Worm (Caenorhabditis elegans) whole organism, young adult: ENCODE results near the gene wrk-1.

Experiments used
- B0035.1 ChIP-seq: sonication (generic microtip); optimal IDR thresholded peaks from 2 replicates; lab custom pipeline; 2016; ENCODE audit warnings: missing genetic modification characterization, mild to moderate bottlenecking, missing compliant biosample characterization, missing genotype, missing genetic modification reagents
- B0261.1 ChIP-seq: sonication (generic microtip); optimal IDR thresholded peaks from 2 replicates; lab custom pipeline; 2016; ENCODE audit warnings: mild to moderate bottlenecking, missing genetic modification characterization, moderate library complexity, missing compliant biosample characterization
- C17E4.6 ChIP-seq: fragments of 200-800 bp; sonication (Bioruptor generic); IDR thresholded peaks from 2 replicates; pipeline ENCODE4 v1.3.6; 2022; ENCODE audit warnings: missing genetic modification reagents, missing genetic modification characterization, missing compliant biosample characterization
- F10E7.11 ChIP-seq: sonication (generic microtip); optimal IDR thresholded peaks from 2 replicates; lab custom pipeline; 2017; ENCODE audit warnings: mild to moderate bottlenecking, missing genetic modification characterization, moderate library complexity, missing compliant biosample characterization
- F23B12.7 ChIP-seq: sonication (generic microtip); optimal IDR thresholded peaks from 2 replicates; lab custom pipeline; 2017; ENCODE audit warnings: missing genetic modification characterization, mild to moderate bottlenecking, missing compliant biosample characterization, antibody characterized with exemption, moderate library complexity; ENCODE audit not compliant: insufficient read depth
- F37B4.10 ChIP-seq: fragments of 200-800 bp; sonication (Bioruptor generic); IDR thresholded peaks from 2 replicates; pipeline ENCODE4 v1.3.6; 2022; ENCODE audit warnings: missing genetic modification characterization, missing compliant biosample characterization
- F57A8.1 ChIP-seq: fragments of 200-800 bp; sonication (Bioruptor generic); optimal IDR thresholded peaks from 2 replicates; lab custom pipeline; 2018; ENCODE audit warnings: mild to moderate bottlenecking, missing genetic modification characterization, moderate library complexity, missing compliant biosample characterization
- F57C9.4 ChIP-seq: sonication (generic microtip); optimal IDR thresholded peaks from 2 replicates; lab custom pipeline; 2017; ENCODE audit warnings: mild to moderate bottlenecking, missing genetic modification characterization, missing compliant biosample characterization
- K11D2.4 ChIP-seq: fragments of 200-800 bp; sonication (Bioruptor generic); IDR thresholded peaks from 2 replicates; pipeline ENCODE4 v1.3.6; 2022; ENCODE audit warnings: missing genetic modification reagents, missing genetic modification characterization, missing compliant biosample characterization
- Y56A3A.18 ChIP-seq: fragments of 200-800 bp; sonication (Bioruptor generic); IDR thresholded peaks from 2 replicates; pipeline ENCODE4 v1.3.6; 2022; ENCODE audit warnings: missing genetic modification reagents, missing genetic modification characterization, missing compliant biosample characterization
- Y67H2A.10 ChIP-seq: fragments of 200-800 bp; sonication (Bioruptor generic); conservative IDR thresholded peaks from 2 replicates; pipeline ENCODE4 v1.3.6; 2022; ENCODE audit warnings: missing genetic modification reagents, missing genetic modification characterization, missing compliant biosample characterization
- ZK185.1 ChIP-seq: sonication (generic microtip); optimal IDR thresholded peaks from 2 replicates; lab custom pipeline; 2016; ENCODE audit warnings: mild to moderate bottlenecking, missing genetic modification characterization, missing compliant biosample characterization; ENCODE audit not compliant: poor library complexity, severe bottlenecking
- akir-1 ChIP-seq: fragments of 200-800 bp; sonication (Bioruptor generic); optimal IDR thresholded peaks from 2 replicates; lab custom pipeline; 2018; ENCODE audit warnings: mild to moderate bottlenecking, missing genetic modification characterization, moderate library complexity, missing compliant biosample characterization
- ama-1 ChIP-seq, 3 experiments: fragments of 150-350 bp in 1 of 3; sonication (generic microtip) in 2 of 3; optimal IDR thresholded peaks; 2 replicates each; lab custom pipeline; 2014 to 2018; ENCODE audit warnings: missing biosample characterization in 2 of 3, missing genetic modification characterization in 2 of 3, missing genetic modification reagents in 2 of 3
- aptf-2 ChIP-seq: fragments of 200-800 bp; sonication (Bioruptor generic); conservative IDR thresholded peaks from 2 replicates; pipeline ENCODE4 v1.3.6; 2022; ENCODE audit warnings: missing genetic modification reagents, missing genetic modification characterization, missing compliant biosample characterization
- aptf-3 ChIP-seq: fragments of 200-800 bp; sonication (Bioruptor generic); IDR thresholded peaks from 2 replicates; pipeline ENCODE4 v1.3.6; 2022; ENCODE audit warnings: missing genetic modification characterization, missing compliant biosample characterization
- attf-3 ChIP-seq: fragments of 200-800 bp; sonication (Bioruptor generic); conservative IDR thresholded peaks from 2 replicates; pipeline ENCODE4 v1.3.6; 2022; ENCODE audit warnings: missing genetic modification reagents, missing genetic modification characterization, missing compliant biosample characterization
- bed-2 ChIP-seq: fragments of 200-800 bp; sonication (Bioruptor generic); IDR thresholded peaks from 2 replicates; pipeline ENCODE4 v1.3.6; 2022; ENCODE audit warnings: missing genetic modification reagents, missing genetic modification characterization, missing compliant biosample characterization
- ccch-3 ChIP-seq: fragments of 200-800 bp; sonication (Bioruptor generic); optimal IDR thresholded peaks from 2 replicates; lab custom pipeline; 2018; ENCODE audit warnings: mild to moderate bottlenecking, missing genetic modification characterization, missing compliant biosample characterization
- ets-4 ChIP-seq: fragments of 200-800 bp; sonication (Bioruptor generic); optimal IDR thresholded peaks from 2 replicates; lab custom pipeline; 2018; ENCODE audit warnings: mild to moderate bottlenecking, missing genetic modification characterization, missing compliant biosample characterization
- gei-17 ChIP-seq: fragments of 200-800 bp; sonication (Bioruptor generic); optimal IDR thresholded peaks from 2 replicates; lab custom pipeline; 2018; ENCODE audit warnings: mild to moderate bottlenecking, missing genetic modification characterization, missing compliant biosample characterization
- him-1 ChIP-seq: sonication (generic microtip); optimal IDR thresholded peaks from 2 replicates; lab custom pipeline; 2016; ENCODE audit warnings: missing genotype, missing genetic modification reagents, missing genetic modification characterization, missing compliant biosample characterization
- hlh-26 ChIP-seq: fragments of 200-800 bp; sonication (Bioruptor generic); conservative IDR thresholded peaks from 2 replicates; pipeline ENCODE4 v1.3.6; 2022; ENCODE audit warnings: missing genetic modification reagents, missing genetic modification characterization, missing compliant biosample characterization
- hrde-1 ChIP-seq: sonication (generic microtip); optimal IDR thresholded peaks from 2 replicates; lab custom pipeline; 2016; ENCODE audit warnings: missing genetic modification characterization, mild to moderate bottlenecking, missing compliant biosample characterization, moderate library complexity, missing genotype, missing genetic modification reagents, borderline replicate concordance
- hsf-1 ChIP-seq: fragments of 200-800 bp; sonication (Bioruptor generic); IDR thresholded peaks from 2 replicates; pipeline ENCODE4 v1.3.6; 2022; ENCODE audit warnings: missing genetic modification reagents, missing genetic modification characterization, missing compliant biosample characterization
- lag-1 ChIP-seq: fragments of 200-800 bp; sonication (Bioruptor generic); IDR thresholded peaks from 2 replicates; pipeline ENCODE4 v1.3.6; 2022; ENCODE audit warnings: missing genetic modification reagents, missing genetic modification characterization, missing compliant biosample characterization
- let-607 ChIP-seq, 2 experiments: fragments of 200-800 bp in 1 of 2; sonication (Bioruptor generic) in 1 of 2; sonication (generic microtip) in 1 of 2; optimal IDR thresholded peaks; 2 replicates each; lab custom pipeline; 2016 to 2018; ENCODE audit warnings: mild to moderate bottlenecking in 2 of 2, missing compliant biosample characterization in 2 of 2, missing genetic modification characterization in 2 of 2, moderate library complexity in 2 of 2, missing genotype in 1 of 2
- lin-54 ChIP-seq: fragments of 200-800 bp; sonication (Bioruptor generic); optimal IDR thresholded peaks from 2 replicates; lab custom pipeline; 2018; ENCODE audit warnings: mild to moderate bottlenecking, missing genetic modification characterization, missing compliant biosample characterization
- lsy-27 ChIP-seq: sonication (generic microtip); optimal IDR thresholded peaks from 2 replicates; lab custom pipeline; 2017; ENCODE audit warnings: missing genetic modification characterization, mild to moderate bottlenecking, missing compliant biosample characterization, antibody characterized with exemption, missing genotype, borderline replicate concordance; ENCODE audit not compliant: insufficient read depth
- madf-10 ChIP-seq: sonication (generic microtip); optimal IDR thresholded peaks from 2 replicates; lab custom pipeline; 2016; ENCODE audit warnings: mild to moderate bottlenecking, missing genetic modification characterization, missing compliant biosample characterization
- mcd-1 ChIP-seq: fragments of 200-800 bp; sonication (Bioruptor generic); IDR thresholded peaks from 2 replicates; pipeline ENCODE4 v1.3.6; 2022; ENCODE audit warnings: missing genetic modification reagents, missing genetic modification characterization, missing compliant biosample characterization
- mxl-1 ChIP-seq: sonication (generic microtip); optimal IDR thresholded peaks from 2 replicates; lab custom pipeline; 2016; ENCODE audit warnings: missing genetic modification characterization, missing compliant biosample characterization
- nfya-2 ChIP-seq: fragments of 200-800 bp; sonication (Bioruptor generic); IDR thresholded peaks from 2 replicates; pipeline ENCODE4 v1.3.6; 2022; ENCODE audit warnings: missing genetic modification reagents, missing genetic modification characterization, missing compliant biosample characterization
- nhr-80 ChIP-seq: sonication (generic microtip); optimal IDR thresholded peaks from 2 replicates; lab custom pipeline; 2016; ENCODE audit warnings: missing genetic modification characterization, missing compliant biosample characterization
- rec-8 ChIP-seq, 2 experiments: sonication (generic microtip); optimal IDR thresholded peaks; 2 replicates each; lab custom pipeline; 2016; ENCODE audit warnings: mild to moderate bottlenecking in 2 of 2, missing genetic modification characterization in 2 of 2, missing genetic modification reagents in 2 of 2, missing genotype in 2 of 2, missing biosample characterization in 1 of 2, missing compliant biosample characterization in 1 of 2, moderate library complexity in 1 of 2
- repo-1 ChIP-seq: sonication (generic microtip); optimal IDR thresholded peaks from 2 replicates; lab custom pipeline; 2017; ENCODE audit warnings: mild to moderate bottlenecking, missing genetic modification characterization, missing compliant biosample characterization
- rpc-1 ChIP-seq, 2 experiments: fragments of 150-350 bp in 1 of 2; sonication (generic microtip) in 1 of 2; optimal IDR thresholded peaks; 2 replicates each; lab custom pipeline; 2014 to 2018; ENCODE audit warnings: missing biosample characterization in 1 of 2, missing genetic modification characterization in 1 of 2, missing genetic modification reagents in 1 of 2, missing genotype in 1 of 2
- sdz-38 ChIP-seq: sonication (generic microtip); optimal IDR thresholded peaks from 2 replicates; lab custom pipeline; 2016; ENCODE audit warnings: missing genotype, missing genetic modification characterization, missing compliant biosample characterization
- sea-2 ChIP-seq: fragments of 200-800 bp; sonication (Bioruptor generic); IDR thresholded peaks from 2 replicates; pipeline ENCODE4 v1.3.6; 2022; ENCODE audit warnings: missing genetic modification characterization, missing compliant biosample characterization
- snpc-1.1 ChIP-seq: sonication (generic microtip); optimal IDR thresholded peaks from 2 replicates; lab custom pipeline; 2017; ENCODE audit warnings: missing genetic modification characterization, mild to moderate bottlenecking, missing compliant biosample characterization, antibody characterized with exemption, moderate library complexity, missing genotype, missing genetic modification reagents; ENCODE audit not compliant: insufficient read depth
- snpc-3.4 ChIP-seq: sonication (generic microtip); optimal IDR thresholded peaks from 2 replicates; lab custom pipeline; 2017; ENCODE audit warnings: missing genetic modification characterization, mild to moderate bottlenecking, missing compliant biosample characterization, antibody characterized with exemption, moderate library complexity, missing genotype, missing genetic modification reagents
- somi-1 ChIP-seq: fragments of 200-800 bp; sonication (Bioruptor generic); optimal IDR thresholded peaks from 2 replicates; lab custom pipeline; 2018; ENCODE audit warnings: mild to moderate bottlenecking, missing genetic modification characterization, missing compliant biosample characterization
- sptf-2 ChIP-seq: fragments of 200-800 bp; sonication (Bioruptor generic); optimal IDR thresholded peaks from 2 replicates; lab custom pipeline; 2018; ENCODE audit warnings: mild to moderate bottlenecking, missing genetic modification characterization, missing compliant biosample characterization
- ztf-26 ChIP-seq: sonication (generic microtip); optimal IDR thresholded peaks from 2 replicates; lab custom pipeline; 2017; ENCODE audit warnings: missing genetic modification characterization, missing compliant biosample characterization

Gene wrk-1

DNA sequence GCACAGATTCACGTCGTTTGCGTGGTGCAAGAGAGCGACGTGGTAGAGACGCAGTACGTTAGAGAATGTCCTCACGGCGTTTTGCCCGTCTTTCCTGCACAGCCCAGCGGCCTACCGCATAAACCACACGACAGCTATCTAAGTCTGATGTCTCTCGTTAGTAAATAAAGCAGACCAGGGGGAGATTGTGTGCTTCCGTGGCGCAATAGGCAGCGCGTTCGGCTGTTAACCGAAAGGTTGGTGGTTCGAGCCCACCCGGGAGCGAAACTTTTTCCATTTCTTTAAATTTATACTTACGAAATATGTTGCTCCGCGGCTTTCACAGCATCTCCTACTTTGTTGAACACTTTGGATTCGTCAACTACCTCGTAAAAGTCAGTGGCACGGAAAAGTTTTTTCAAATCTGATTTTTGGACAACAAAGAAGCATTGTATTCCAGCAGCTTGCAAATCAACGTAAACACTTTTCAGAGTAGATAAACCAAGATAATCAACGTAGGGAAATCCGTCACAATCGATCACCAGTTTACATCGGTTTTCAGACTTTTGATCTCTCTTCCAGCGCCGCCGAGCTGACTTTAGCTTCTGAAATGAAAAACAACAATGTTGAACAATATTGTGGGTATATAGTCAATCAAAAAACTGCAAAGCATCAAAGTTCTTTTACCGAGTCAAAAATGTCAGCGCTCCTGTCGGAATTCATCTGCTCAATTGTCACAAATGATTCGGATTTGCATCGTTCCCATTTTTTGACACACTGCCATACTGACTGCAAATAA, 12.1 kb upstream of the wrk-1 start (continued):
- peak; percentile 84 for TF ChIP-seq gei-17 (GFP tag; lab: Kevin White, UChicago)
- peak; percentile 17 for TF ChIP-seq snpc-1.1 (tag; lab: Kevin White, UChicago)
- TF ChIP-seq ztf-26 (tag; lab: Kevin White, UChicago): peak; percentile 93
- peak; percentile 70 for TF ChIP-seq F57A8.1 (GFP tag; lab: Kevin White, UChicago)
- TF ChIP-seq hlh-26: no peak
- TF ChIP-seq C17E4.6 (GFP tag; lab: Robert Waterston, UW): 0 out of 2 replicates have a peak, but pooled peaks have one; percentile 44
- peak; percentile 93 for TF ChIP-seq hrde-1 (tag; lab: Kevin White, UChicago)
- TF ChIP-seq ZK185.1 (tag; lab: Kevin White, UChicago): peak; percentile 90
- peak; percentile 96 for TF ChIP-seq Y56A3A.18 (GFP tag; lab: Robert Waterston, UW)
- peak; percentile 76 for TF ChIP-seq snpc-3.4 (tag; lab: Kevin White, UChicago)
- peak; percentile 74 for TF ChIP-seq F10E7.11
- peak; percentile 64; the same call in 1 of the 2 replicates for TF ChIP-seq hsf-1 (GFP tag; lab: Robert Waterston, UW)
- TF ChIP-seq ccch-3 (GFP tag; lab: Kevin White, UChicago): peak; percentile 78
- TF ChIP-seq him-1 (tag; lab: Kevin White, UChicago): peak; percentile 97
- peak; percentile 57 for TF ChIP-seq sptf-2 (GFP tag; lab: Kevin White, UChicago)
- TF ChIP-seq repo-1: peak; percentile 94
- peak; percentile 58; the same call in 1 of the 2 replicates for TF ChIP-seq Y67H2A.10
- peak; percentile 90 for TF ChIP-seq madf-10
- peak; percentile 84 for TF ChIP-seq K11D2.4 (GFP tag; lab: Robert Waterston, UW)
- peak; percentile 99 for TF ChIP-seq B0261.1 (tag; lab: Kevin White, UChicago)
- TF ChIP-seq F23B12.7 (tag; lab: Kevin White, UChicago): peak; percentile 86
- peak; percentile 94 for TF ChIP-seq mxl-1
- peak; percentile 70; the same call in 1 of the 2 replicates for TF ChIP-seq attf-3 (GFP tag; lab: Robert Waterston, UW)
- no peak; the same call in 1 of the 2 replicates for TF ChIP-seq mcd-1
- peak; percentile 84 for TF ChIP-seq bed-2
- TF ChIP-seq aptf-2 (GFP tag; lab: Robert Waterston, UW): peak; percentile 82; the same call in 1 of the 2 replicates
- no peak for TF ChIP-seq lin-54 (GFP tag; lab: Kevin White, UChicago)
- peak; percentile 12 for TF ChIP-seq lsy-27 (tag; lab: Kevin White, UChicago)
- TF ChIP-seq lag-1 (GFP tag; lab: Robert Waterston, UW): no peak
- peak; percentile 90 for TF ChIP-seq sea-2 (GFP tag; lab: Robert Waterston, UW)
- peak; percentile 70 for TF ChIP-seq F57C9.4 (tag; lab: Kevin White, UChicago)
- TF ChIP-seq somi-1 (GFP tag; lab: Kevin White, UChicago): peak; percentile 89
- TF ChIP-seq ets-4 (GFP tag; lab: Kevin White, UChicago): peak; percentile 86
- TF ChIP-seq F37B4.10 (GFP tag; lab: Robert Waterston, UW): 0 out of 2 replicates have a peak, but pooled peaks have one; percentile 88

DNA sequence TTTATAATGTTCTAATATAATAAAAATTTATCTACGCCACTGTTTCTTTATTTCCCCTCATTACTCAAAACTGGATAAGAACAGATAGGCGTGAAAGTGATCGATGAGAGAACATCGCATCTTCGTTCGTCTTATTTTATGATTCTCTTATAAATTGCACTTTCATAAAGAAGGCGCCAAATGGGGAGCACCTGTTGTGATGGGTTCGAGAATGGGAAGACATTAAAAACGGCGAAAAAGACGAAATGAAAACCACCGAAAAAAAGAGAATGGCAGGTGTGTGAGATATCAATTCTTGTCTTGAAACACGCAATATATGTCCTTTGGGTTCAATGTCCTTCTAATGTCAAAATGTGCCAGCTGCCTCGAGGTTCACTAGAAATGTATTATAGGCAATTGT, 1.9 kb upstream of the wrk-1 start:
- no peak for TF ChIP-seq akir-1 (GFP tag; lab: Kevin White, UChicago)
- TF ChIP-seq rpc-1 (optimal IDR thresholded peaks at IDR 0.05; lab: Kevin White, UChicago): no peak
- TF ChIP-seq rpc-1 (tag; optimal IDR thresholded peaks at IDR 0.05; lab: Kevin White, UChicago): no peak
- no peak for TF ChIP-seq aptf-3
- no peak for TF ChIP-seq aptf-2 (GFP tag; lab: Robert Waterston, UW)
- TF ChIP-seq nfya-2 (GFP tag; lab: Robert Waterston, UW): no peak
- no peak for TF ChIP-seq nhr-80
- TF ChIP-seq attf-3 (GFP tag; lab: Robert Waterston, UW): no peak
- no peak for TF ChIP-seq F23B12.7 (tag; lab: Kevin White, UChicago)
- TF ChIP-seq ama-1 (optimal IDR thresholded peaks at IDR 0.05; lab: Kevin White, UChicago): no peak
- TF ChIP-seq ama-1 (GFP tag; optimal IDR thresholded peaks at IDR 0.05; lab: Kevin White, UChicago): no peak
- TF ChIP-seq B0035.1 (tag; lab: Kevin White, UChicago): no peak
- no peak for TF ChIP-seq F37B4.10 (GFP tag; lab: Robert Waterston, UW)
- no peak for TF ChIP-seq let-607 (tag; optimal IDR thresholded peaks at IDR 0.05; lab: Kevin White, UChicago)
- TF ChIP-seq sdz-38 (tag; lab: Kevin White, UChicago): no peak
- TF ChIP-seq rec-8 (tag; optimal IDR thresholded peaks at IDR 0.05; lab: Kevin White, UChicago): no peak
